Worm (Caenorhabditis elegans) whole organism, midembryonic: ENCODE results near the gene C34F11.5.

Experiments used
- flt-1 ChIP-seq: fragments of 200-800 bp; sonication (Bioruptor generic); IDR thresholded peaks from 2 replicates; pipeline ENCODE4 v1.3.6; 2022; ENCODE audit warnings: missing genetic modification characterization, missing compliant biosample characterization
- tab-1 ChIP-seq: fragments of 200-800 bp; sonication (Bioruptor generic); IDR thresholded peaks from 2 replicates; pipeline ENCODE4 v1.3.6; 2022; ENCODE audit warnings: missing genetic modification characterization, missing compliant biosample characterization
- ztf-23 ChIP-seq: fragments of 200-800 bp; sonication (Bioruptor generic); IDR thresholded peaks from 2 replicates; pipeline ENCODE4 v1.3.6; 2022; ENCODE audit warnings: missing genetic modification reagents, missing genetic modification characterization, missing compliant biosample characterization

- TF ChIP-seq flt-1 (GFP tag; lab: Robert Waterston, UW) (peak; percentile 68; the same call in 1 of the 2 replicates), ztf-23 (GFP tag; lab: Robert Waterston, UW) (no peak), tab-1 (GFP tag; lab: Robert Waterston, UW) (no peak)
Observed at ce11 chrII:5181497-5181896, 14.1 kb upstream of the C34F11.5 start.
